Fruit fly (Drosophila melanogaster): Measurements from ENCODE around the gene CG7483.

CG7483 gene

dm6 chr3R:8354458-8354857, 41.5 kb downstream of the CG7483 start:
- peak; percentile 23 for TF ChIP-seq noc (tag; optimal IDR thresholded peaks at IDR 0.05)

- no peak for TF ChIP-seq noc (tag; optimal IDR thresholded peaks at IDR 0.05)
Observed at dm6 chr3R:8354969-8355368, 42.0 kb downstream of the CG7483 start.

dm6 chr3R:8355579-8355978, 42.6 kb downstream of the CG7483 start:
- peak; percentile 78 for TF ChIP-seq noc (tag; optimal IDR thresholded peaks at IDR 0.05)

- no peak for TF ChIP-seq noc (tag; optimal IDR thresholded peaks at IDR 0.05)
Observed at dm6 chr3R:8356626-8357290, 43.8 kb downstream of the CG7483 start, which contains the start of gene stck. TSS of gene stck (plus strand) at chr3R:8356978.

dm6 chr3R:8357372-8357992, 44.5 kb downstream of the CG7483 start:
- no peak for TF ChIP-seq noc (tag; optimal IDR thresholded peaks at IDR 0.05)

dm6 chr3R:8358004-8358403, 45.0 kb downstream of the CG7483 start:
- TF ChIP-seq noc (tag; optimal IDR thresholded peaks at IDR 0.05): no peak

dm6 chr3R:8362259-8362876, 49.4 kb downstream of the CG7483 start, which contains the start of the genes Veneno and CG7963:
TSS of gene Veneno (minus strand) at chr3R:8362554.
TSS of gene CG7963 (plus strand) at chr3R:8362826.
- TF ChIP-seq noc (tag; optimal IDR thresholded peaks at IDR 0.05): no peak

All from whole organism, larva.